Worm (Caenorhabditis elegans) whole organism, late embryonic: ENCODE measurements around the gene srh-287.

ENCODE experiments used
- C08G9.2 ChIP-seq: sonication (generic microtip); optimal IDR thresholded peaks from 2 replicates; lab custom pipeline; 2016; ENCODE audit warnings: mild to moderate bottlenecking, missing genetic modification characterization, moderate library complexity, missing compliant biosample characterization
- K02D7.2 ChIP-seq: sonication (generic microtip); optimal IDR thresholded peaks from 2 replicates; lab custom pipeline; 2017; ENCODE audit warnings: mild to moderate bottlenecking, missing genetic modification characterization, missing compliant biosample characterization
- K09A11.1 ChIP-seq: sonication (generic microtip); optimal IDR thresholded peaks from 2 replicates; lab custom pipeline; 2017; ENCODE audit warnings: antibody characterized with exemption, mild to moderate bottlenecking, missing genetic modification characterization, missing compliant biosample characterization; ENCODE audit not compliant: insufficient read depth
- Y22D7AL.16 ChIP-seq: sonication (generic microtip); optimal IDR thresholded peaks from 2 replicates; lab custom pipeline; 2016; ENCODE audit warnings: missing genetic modification characterization, missing compliant biosample characterization
- ahr-1 ChIP-seq: sonication (generic microtip); optimal IDR thresholded peaks from 2 replicates; lab custom pipeline; 2016; ENCODE audit warnings: missing genetic modification characterization, missing compliant biosample characterization
- ama-1 ChIP-seq: fragments of 150-350 bp; optimal IDR thresholded peaks from 2 replicates; lab custom pipeline; 2014
- ceh-22 ChIP-seq: sonication (generic microtip); optimal IDR thresholded peaks from 2 replicates; lab custom pipeline; 2017; ENCODE audit warnings: missing biosample characterization, missing genetic modification characterization
- ceh-24 ChIP-seq: sonication (generic microtip); optimal IDR thresholded peaks from 2 replicates; lab custom pipeline; 2016; ENCODE audit warnings: mild to moderate bottlenecking, missing genetic modification characterization, missing compliant biosample characterization
- ceh-31 ChIP-seq: sonication (generic microtip); optimal IDR thresholded peaks from 2 replicates; lab custom pipeline; 2016; ENCODE audit warnings: missing genetic modification characterization, missing compliant biosample characterization
- ceh-34 ChIP-seq: sonication (generic microtip); optimal IDR thresholded peaks from 2 replicates; lab custom pipeline; 2016; ENCODE audit warnings: mild to moderate bottlenecking, missing genetic modification characterization, missing compliant biosample characterization
- ceh-48 ChIP-seq: sonication (generic microtip); optimal IDR thresholded peaks from 2 replicates; lab custom pipeline; 2016; ENCODE audit warnings: missing genetic modification characterization, inconsistent platforms, missing compliant biosample characterization
- ceh-6 ChIP-seq: fragments of 200-800 bp; sonication (Bioruptor generic); optimal IDR thresholded peaks from 2 replicates; lab custom pipeline; 2018; ENCODE audit warnings: mild to moderate bottlenecking, missing genetic modification characterization, missing compliant biosample characterization
- ceh-9 ChIP-seq: sonication (generic microtip); optimal IDR thresholded peaks from 2 replicates; lab custom pipeline; 2016; ENCODE audit warnings: mild to moderate bottlenecking, missing genetic modification characterization, inconsistent platforms, missing compliant biosample characterization
- elt-4 ChIP-seq: sonication (generic microtip); optimal IDR thresholded peaks from 2 replicates; lab custom pipeline; 2016; ENCODE audit warnings: missing genetic modification characterization, missing compliant biosample characterization
- ets-4 ChIP-seq: sonication (generic microtip); optimal IDR thresholded peaks from 2 replicates; lab custom pipeline; 2016; ENCODE audit warnings: missing genetic modification characterization, missing compliant biosample characterization
- hlh-13 ChIP-seq: fragments of 200-800 bp; sonication (Bioruptor generic); optimal IDR thresholded peaks from 2 replicates; lab custom pipeline; 2018; ENCODE audit warnings: mild to moderate bottlenecking, missing genetic modification characterization, missing compliant biosample characterization
- hlh-15 ChIP-seq: sonication (generic microtip); optimal IDR thresholded peaks from 2 replicates; lab custom pipeline; 2016; ENCODE audit warnings: missing genetic modification characterization, missing compliant biosample characterization
- hlh-30 ChIP-seq: sonication (generic microtip); optimal IDR thresholded peaks from 2 replicates; lab custom pipeline; 2017; ENCODE audit warnings: antibody characterized with exemption, missing genetic modification characterization, missing compliant biosample characterization; ENCODE audit not compliant: insufficient read depth
- hlh-8 ChIP-seq: sonication (generic microtip); optimal IDR thresholded peaks from 2 replicates; lab custom pipeline; 2016; ENCODE audit warnings: missing genotype, missing genetic modification characterization, missing compliant biosample characterization
- mec-3 ChIP-seq: sonication (generic microtip); optimal IDR thresholded peaks from 2 replicates; lab custom pipeline; 2016; ENCODE audit warnings: borderline replicate concordance, missing genetic modification characterization, missing compliant biosample characterization
- nhr-232 ChIP-seq: sonication (generic microtip); optimal IDR thresholded peaks from 2 replicates; lab custom pipeline; 2016; ENCODE audit warnings: missing genetic modification characterization, missing compliant biosample characterization
- odd-2 ChIP-seq: sonication (generic microtip); optimal IDR thresholded peaks from 2 replicates; lab custom pipeline; 2017; ENCODE audit warnings: antibody characterized with exemption, mild to moderate bottlenecking, missing genetic modification characterization, missing compliant biosample characterization
- pag-3 ChIP-seq: sonication (generic microtip); optimal IDR thresholded peaks from 2 replicates; lab custom pipeline; 2016; ENCODE audit warnings: missing compliant biosample characterization, missing genetic modification characterization, borderline replicate concordance
- pat-9 ChIP-seq: fragments of 200-800 bp; sonication (Bioruptor generic); optimal IDR thresholded peaks from 2 replicates; lab custom pipeline; 2018; ENCODE audit warnings: mild to moderate bottlenecking, missing genetic modification characterization, moderate library complexity, missing compliant biosample characterization
- pha-2 ChIP-seq: sonication (generic microtip); optimal IDR thresholded peaks from 2 replicates; lab custom pipeline; 2017; ENCODE audit warnings: mild to moderate bottlenecking, missing genetic modification characterization, missing compliant biosample characterization
- pqm-1 ChIP-seq: sonication (generic microtip); optimal IDR thresholded peaks from 2 replicates; lab custom pipeline; 2016; ENCODE audit warnings: missing genetic modification characterization, missing compliant biosample characterization
- ref-2 ChIP-seq: sonication (generic microtip); optimal IDR thresholded peaks from 2 replicates; lab custom pipeline; 2016; ENCODE audit warnings: missing genetic modification characterization, missing compliant biosample characterization
- rnt-1 ChIP-seq: sonication (generic microtip); optimal IDR thresholded peaks from 2 replicates; lab custom pipeline; 2016; ENCODE audit warnings: missing genetic modification characterization, missing compliant biosample characterization
- sdc-2 ChIP-seq: sonication (generic microtip); optimal IDR thresholded peaks from 2 replicates; lab custom pipeline; 2016; ENCODE audit warnings: missing genotype, missing genetic modification characterization, missing compliant biosample characterization
- sox-2 ChIP-seq: fragments of 200-800 bp; sonication (Bioruptor generic); IDR thresholded peaks from 2 replicates; pipeline ENCODE4 v1.3.6; 2022; ENCODE audit warnings: missing genetic modification reagents, missing genetic modification characterization, missing compliant biosample characterization
- syd-9 ChIP-seq: sonication (generic microtip); optimal IDR thresholded peaks from 2 replicates; lab custom pipeline; 2016; ENCODE audit warnings: mild to moderate bottlenecking, missing genetic modification characterization, moderate library complexity, missing compliant biosample characterization
- tbx-2 ChIP-seq: sonication (generic microtip); optimal IDR thresholded peaks from 2 replicates; lab custom pipeline; 2016; ENCODE audit warnings: missing genetic modification characterization, missing compliant biosample characterization
- tbx-7 ChIP-seq: sonication (generic microtip); optimal IDR thresholded peaks from 2 replicates; lab custom pipeline; 2016; ENCODE audit warnings: missing genotype, missing genetic modification characterization, missing compliant biosample characterization
- unc-55 ChIP-seq: sonication (generic microtip); optimal IDR thresholded peaks from 2 replicates; lab custom pipeline; 2017; ENCODE audit warnings: missing biosample characterization, missing genetic modification reagents, missing genetic modification characterization
- zip-5 ChIP-seq: sonication (generic microtip); optimal IDR thresholded peaks from 2 replicates; lab custom pipeline; 2016; ENCODE audit warnings: missing genetic modification characterization, missing compliant biosample characterization
- ztf-16 ChIP-seq: sonication (generic microtip); optimal IDR thresholded peaks from 2 replicates; lab custom pipeline; 2017; ENCODE audit warnings: missing genetic modification characterization, missing compliant biosample characterization

The srh-287 gene

DNA sequence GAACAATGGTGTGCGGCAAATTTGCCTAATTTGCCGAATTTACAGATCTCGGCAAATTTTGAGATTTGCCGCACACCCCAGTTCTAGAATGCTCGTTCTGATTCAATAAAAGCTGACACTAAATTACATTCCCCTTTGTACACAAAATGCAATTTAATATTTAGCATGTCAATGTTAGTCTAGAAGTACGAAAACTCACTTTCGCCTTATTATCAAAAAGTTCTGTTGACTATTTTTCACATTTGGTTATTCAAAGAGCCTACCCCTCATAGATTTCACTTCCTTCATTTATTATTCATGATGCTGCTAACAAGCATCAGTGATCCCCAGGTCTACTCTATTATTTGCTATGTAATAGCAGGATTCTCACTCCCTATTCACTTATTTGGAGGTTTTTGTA is 17.9 kb downstream of the srh-287 start, which contains the start of gene srh-298:
Gene srh-298 (plus strand): TSS at position 301 of the 400 bp plus-strand sequence.
- TF ChIP-seq ztf-16 (tag; lab: Kevin White, UChicago) (no peak), rnt-1 (tag; lab: Kevin White, UChicago) (no peak), ceh-24 (tag; lab: Kevin White, UChicago) (no peak), Y22D7AL.16 (tag; lab: Kevin White, UChicago) (no peak)

- TF ChIP-seq ceh-24 (tag; lab: Kevin White, UChicago) (no peak), unc-55 (no peak), ceh-22 (tag; lab: Kevin White, UChicago) (no peak), ceh-48 (tag; lab: Kevin White, UChicago) (no peak), tbx-2 (tag; lab: Kevin White, UChicago) (no peak), ahr-1 (no peak), pag-3 (no peak), ets-4 (tag; lab: Kevin White, UChicago) (no peak)
Measured at ce11 chrV:17819704-17820103, 19.1 kb downstream of the srh-287 start.

ce11 chrV:17821805-17822204 is 21.2 kb downstream of the srh-287 start, which contains the start of gene srh-300:
Gene srh-300, plus strand, starts transcription at chrV:17822105.
- TF ChIP-seq ceh-6 (no peak), hlh-15 (tag; lab: Kevin White, UChicago) (no peak), pat-9 (tag; lab: Kevin White, UChicago) (no peak), hlh-13 (GFP tag; lab: Kevin White, UChicago) (no peak), K09A11.1 (no peak), syd-9 (tag; lab: Kevin White, UChicago) (no peak), sox-2 (GFP tag; lab: Robert Waterston, UW) (no peak), ztf-16 (tag; lab: Kevin White, UChicago) (no peak), odd-2 (no peak), pha-2 (no peak), ceh-34 (no peak), ref-2 (tag; lab: Kevin White, UChicago) (no peak), C08G9.2 (no peak), sdc-2 (no peak), zip-5 (tag; lab: Kevin White, UChicago) (no peak), hlh-30 (no peak), pqm-1 (tag; lab: Kevin White, UChicago) (no peak), tbx-7 (no peak), rnt-1 (tag; lab: Kevin White, UChicago) (no peak)

DNA sequence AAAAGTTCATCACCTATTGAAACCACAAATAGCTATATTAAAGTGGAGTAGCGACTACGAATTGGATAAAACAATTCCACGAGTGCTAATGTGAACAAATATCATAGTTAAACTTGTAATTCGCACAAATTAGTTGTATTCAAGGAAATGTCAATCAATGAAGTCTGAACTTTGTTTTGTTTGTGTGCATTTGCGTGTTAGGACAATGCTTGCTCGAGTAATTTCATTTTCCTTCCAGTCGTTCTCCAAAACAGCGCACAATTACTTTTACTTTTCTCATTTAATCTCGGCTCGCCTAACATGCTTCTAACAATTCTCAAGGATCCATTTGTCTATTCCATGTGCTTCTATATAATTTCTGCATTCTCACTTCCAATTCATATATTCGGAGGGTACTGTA is 24.0 kb downstream of the srh-287 start, which contains the start of gene srh-301:
Gene srh-301 (plus strand): TSS at position 301 of the 400 bp plus-strand sequence.
- no peak for TF ChIP-seq ceh-31
- no peak for TF ChIP-seq tbx-7
- no peak for TF ChIP-seq nhr-232 (tag; lab: Kevin White, UChicago)
- TF ChIP-seq mec-3 (tag; lab: Kevin White, UChicago): no peak

DNA sequence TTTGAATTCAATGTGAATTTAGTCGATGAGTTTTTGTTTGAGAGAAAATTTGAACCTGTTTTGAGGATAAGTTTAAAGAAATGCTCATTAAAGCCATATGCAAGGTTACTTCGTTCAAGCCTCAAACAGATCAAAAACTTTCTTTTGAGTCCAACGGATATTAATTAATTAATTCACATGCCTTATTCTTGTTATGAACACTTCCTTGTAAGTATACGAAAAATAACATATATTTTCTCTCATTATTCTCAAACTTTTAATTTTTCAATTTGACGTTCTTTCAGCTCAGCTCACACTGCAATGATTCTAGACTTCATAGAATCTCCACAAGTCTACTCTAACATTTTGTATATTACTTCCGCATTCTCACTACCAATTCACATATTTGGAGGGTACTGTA is 27.7 kb downstream of the srh-287 start, which contains the start of gene srh-304:
Gene srh-304 (plus strand): TSS at position 301 of the 400 bp plus-strand sequence.
- TF ChIP-seq sdc-2 (no peak), rnt-1 (tag; lab: Kevin White, UChicago) (no peak), elt-4 (tag; lab: Kevin White, UChicago) (no peak), ama-1 (lab: Kevin White, UChicago) (no peak), K02D7.2 (no peak)

DNA sequence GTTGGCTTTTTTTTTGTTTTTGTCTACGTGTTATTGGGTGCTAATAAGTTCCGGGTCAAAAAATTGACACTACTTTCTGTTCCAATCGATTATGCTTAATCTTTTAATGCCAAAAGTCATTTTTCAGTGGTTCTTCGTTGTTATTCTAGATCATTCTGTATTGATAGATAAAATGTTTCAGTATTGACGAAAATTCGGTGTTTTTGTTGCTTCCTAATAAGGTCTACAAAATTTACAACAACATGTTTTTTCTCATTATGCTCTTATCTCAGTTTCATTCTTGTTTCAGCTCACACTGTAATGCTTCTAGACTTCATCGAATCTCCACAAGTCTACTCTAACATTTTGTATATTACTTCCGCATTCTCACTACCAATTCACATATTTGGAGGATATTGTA is 30.7 kb downstream of the srh-287 start, which contains the start of gene srh-303:
Gene srh-303 (plus strand): TSS at position 301 of the 400 bp plus-strand sequence.
- TF ChIP-seq mec-3 (tag; lab: Kevin White, UChicago) (no peak), hlh-8 (tag; lab: Kevin White, UChicago) (no peak), ceh-9 (tag; lab: Kevin White, UChicago) (no peak)
